Fruit fly (Drosophila melanogaster) whole organism, embryonic: ENCODE measurements around the gene Sur.

Experiments
- Abd-B ChIP-seq: fragments of 200-800 bp; sonication (Bioruptor generic); optimal IDR thresholded peaks from 2 replicates; lab custom pipeline; 2018; ENCODE audit warnings: missing biosample characterization, mild to moderate bottlenecking, missing genetic modification characterization, moderate library complexity
- Aef1 ChIP-seq: fragments of 200-800 bp; sonication (Bioruptor generic); IDR thresholded peaks from 3 replicates; pipeline ENCODE4 v1.3.6; 2022; ENCODE audit warnings: missing biosample characterization, missing genetic modification characterization
- CG1024 ChIP-seq: fragments of 200-800 bp; sonication (Bioruptor generic); IDR thresholded peaks from 2 replicates; pipeline ENCODE4 v1.3.6; 2022; ENCODE audit warnings: missing biosample characterization, missing genetic modification characterization
- CG10274 ChIP-seq: fragments of 200-800 bp; sonication (Bioruptor generic); optimal IDR thresholded peaks from 3 replicates; lab custom pipeline; 2017; ENCODE audit warnings: missing biosample characterization, mild to moderate bottlenecking, missing genetic modification characterization
- CG12155 ChIP-seq: fragments of 200-800 bp; sonication (Bioruptor generic); optimal IDR thresholded peaks from 3 replicates; lab custom pipeline; 2016; ENCODE audit warnings: missing biosample characterization, missing genetic modification characterization
- CG12391 ChIP-seq: fragments of 200-800 bp; sonication (Bioruptor generic); optimal IDR thresholded peaks from 3 replicates; lab custom pipeline; 2018; ENCODE audit warnings: missing biosample characterization, mild to moderate bottlenecking, missing genetic modification characterization, moderate library complexity
- CG13894 ChIP-seq: fragments of 200-800 bp; sonication (Bioruptor generic); optimal IDR thresholded peaks from 3 replicates; lab custom pipeline; 2018; ENCODE audit warnings: missing biosample characterization, mild to moderate bottlenecking, missing genetic modification characterization, moderate library complexity
- CG15073 ChIP-seq: fragments of 200-800 bp; sonication (Bioruptor generic); optimal IDR thresholded peaks from 2 replicates; lab custom pipeline; 2016; ENCODE audit warnings: missing biosample characterization, missing genetic modification characterization
- CG31441 ChIP-seq: fragments of 200-800 bp; sonication (Bioruptor generic); IDR thresholded peaks from 2 replicates; pipeline ENCODE4 v1.3.6; 2022; ENCODE audit warnings: missing biosample characterization, missing genetic modification characterization
- CG33213 ChIP-seq: fragments of 200-800 bp; sonication (Bioruptor generic); optimal IDR thresholded peaks from 3 replicates; lab custom pipeline; 2016; ENCODE audit warnings: missing biosample characterization, missing genetic modification characterization
- CG43689 ChIP-seq: fragments of 200-800 bp; sonication (Bioruptor generic); IDR thresholded peaks from 2 replicates; pipeline ENCODE4 v1.3.6; 2022; ENCODE audit warnings: missing biosample characterization, missing genetic modification characterization
- CG5245 ChIP-seq: fragments of 200-800 bp; sonication (Bioruptor generic); optimal IDR thresholded peaks from 3 replicates; lab custom pipeline; 2016; ENCODE audit warnings: missing biosample characterization, missing genetic modification characterization
- CG6654 ChIP-seq: fragments of 200-800 bp; sonication (Bioruptor generic); optimal IDR thresholded peaks from 2 replicates; lab custom pipeline; 2017; ENCODE audit warnings: missing biosample characterization, mild to moderate bottlenecking, missing genetic modification characterization
- CG7271 ChIP-seq: fragments of 200-800 bp; sonication (Bioruptor generic); optimal IDR thresholded peaks from 2 replicates; lab custom pipeline; 2018; ENCODE audit warnings: missing biosample characterization, mild to moderate bottlenecking, missing genetic modification characterization, moderate library complexity
- CG7357 ChIP-seq: fragments of 200-800 bp; sonication (Bioruptor generic); IDR thresholded peaks from 3 replicates; pipeline ENCODE4 v1.3.6; 2022; ENCODE audit warnings: missing biosample characterization, missing genetic modification characterization
- CG9876 ChIP-seq: fragments of 200-800 bp; sonication (Bioruptor generic); optimal IDR thresholded peaks from 2 replicates; lab custom pipeline; 2016; ENCODE audit warnings: missing biosample characterization, missing genetic modification characterization
- Doc2 ChIP-seq: fragments of 200-800 bp; sonication (Bioruptor generic); IDR thresholded peaks from 2 replicates; pipeline ENCODE4 v1.3.6; 2022; ENCODE audit warnings: missing biosample characterization, missing genetic modification characterization
- Fer3 ChIP-seq: fragments of 200-800 bp; sonication (Bioruptor generic); optimal IDR thresholded peaks from 2 replicates; lab custom pipeline; 2018; ENCODE audit warnings: missing biosample characterization, mild to moderate bottlenecking, missing genetic modification characterization, moderate library complexity
- HLH3B ChIP-seq: fragments of 200-800 bp; sonication (Bioruptor generic); IDR thresholded peaks from 2 replicates; pipeline ENCODE4 v1.3.6; 2022; ENCODE audit warnings: missing biosample characterization, missing genetic modification characterization
- Hand ChIP-seq: fragments of 200-800 bp; sonication (Bioruptor generic); optimal IDR thresholded peaks from 2 replicates; lab custom pipeline; 2017; ENCODE audit warnings: mild to moderate bottlenecking, missing biosample characterization, missing genetic modification reagents, missing genetic modification characterization
- Hmr ChIP-seq: fragments of 200-800 bp; sonication (Bioruptor generic); optimal IDR thresholded peaks from 3 replicates; lab custom pipeline; 2017; ENCODE audit warnings: mild to moderate bottlenecking, missing biosample characterization, missing genetic modification reagents, missing genetic modification characterization
- NC2β ChIP-seq: fragments of 200-800 bp; sonication (Bioruptor generic); optimal IDR thresholded peaks from 2 replicates; lab custom pipeline; 2016; ENCODE audit warnings: missing biosample characterization, missing genetic modification characterization
- Rfx ChIP-seq: fragments of 200-800 bp; sonication (Bioruptor generic); IDR thresholded peaks from 2 replicates; pipeline ENCODE4 v1.3.6; 2022; ENCODE audit warnings: missing biosample characterization, missing genetic modification characterization
- Spps ChIP-seq: fragments of 200-800 bp; sonication (Bioruptor generic); optimal IDR thresholded peaks from 2 replicates; lab custom pipeline; 2018; ENCODE audit warnings: missing biosample characterization, mild to moderate bottlenecking, missing genetic modification characterization
- Stat92E ChIP-seq, 3 experiments: fragments of >200 bp in 2 of 3; fragments of 200-800 bp in 1 of 3; sonication (Bioruptor generic) in 1 of 3; optimal IDR thresholded peaks; 2 replicates each; lab custom pipeline; 2017 to 2019; ENCODE audit warnings: missing biosample characterization in 3 of 3, missing genetic modification characterization in 3 of 3, mild to moderate bottlenecking in 1 of 3, moderate library complexity in 1 of 3
- Usf ChIP-seq: fragments of 200-800 bp; sonication (Bioruptor generic); optimal IDR thresholded peaks from 2 replicates; lab custom pipeline; 2017; ENCODE audit warnings: missing genotype, missing biosample characterization, missing genetic modification characterization
- aop ChIP-seq: fragments of 200-800 bp; sonication (Bioruptor generic); IDR thresholded peaks from 2 replicates; pipeline ENCODE4 v1.3.6; 2022; ENCODE audit warnings: missing biosample characterization, missing genetic modification characterization
- az2 ChIP-seq: fragments of 200-800 bp; sonication (Bioruptor generic); optimal IDR thresholded peaks from 3 replicates; lab custom pipeline; 2016; ENCODE audit warnings: missing biosample characterization, missing genetic modification characterization
- bab2 ChIP-seq: fragments of 200-800 bp; sonication (Bioruptor generic); optimal IDR thresholded peaks from 2 replicates; lab custom pipeline; 2016; ENCODE audit warnings: missing biosample characterization, missing genetic modification characterization
- bowl ChIP-seq: fragments of 200-800 bp; sonication (Bioruptor generic); IDR thresholded peaks from 2 replicates; pipeline ENCODE4 v1.3.6; 2022; ENCODE audit warnings: missing biosample characterization, missing genetic modification characterization
- chinmo ChIP-seq: fragments of 200-800 bp; sonication (Bioruptor generic); IDR thresholded peaks from 4 replicates; pipeline ENCODE4 v1.3.6; 2022; ENCODE audit warnings: missing biosample characterization, missing genetic modification characterization; ENCODE audit not compliant: partially characterized antibody
- dimm ChIP-seq: fragments of 200-800 bp; sonication (Bioruptor generic); IDR thresholded peaks from 2 replicates; pipeline ENCODE4 v1.3.6; 2022; ENCODE audit warnings: missing biosample characterization, missing genetic modification characterization
- ems ChIP-seq: fragments of 200-800 bp; sonication (Bioruptor generic); optimal IDR thresholded peaks from 3 replicates; lab custom pipeline; 2016; ENCODE audit warnings: missing biosample characterization, missing genetic modification characterization
- en ChIP-seq: fragments of 200-800 bp; sonication (Bioruptor generic); optimal IDR thresholded peaks from 2 replicates; lab custom pipeline; 2016; ENCODE audit warnings: missing biosample characterization, missing genetic modification characterization
- ewg ChIP-seq: fragments of 200-800 bp; sonication (Bioruptor generic); optimal IDR thresholded peaks from 3 replicates; lab custom pipeline; 2017; ENCODE audit warnings: mild to moderate bottlenecking, missing biosample characterization, missing genetic modification reagents, missing genetic modification characterization
- fd102C ChIP-seq: fragments of 200-800 bp; sonication (Bioruptor generic); optimal IDR thresholded peaks from 2 replicates; lab custom pipeline; 2018; ENCODE audit warnings: missing biosample characterization, mild to moderate bottlenecking, missing genetic modification characterization, moderate library complexity
- gem ChIP-seq: fragments of 200-800 bp; sonication (Bioruptor generic); optimal IDR thresholded peaks from 2 replicates; lab custom pipeline; 2019; ENCODE audit warnings: missing biosample characterization, mild to moderate bottlenecking, missing genetic modification characterization, moderate library complexity
- jing ChIP-seq: fragments of 200-800 bp; sonication (Bioruptor generic); optimal IDR thresholded peaks from 2 replicates; lab custom pipeline; 2018; ENCODE audit warnings: missing biosample characterization, mild to moderate bottlenecking, missing genetic modification characterization
- jumu ChIP-seq: fragments of 200-800 bp; sonication (Bioruptor generic); optimal IDR thresholded peaks from 3 replicates; lab custom pipeline; 2016; ENCODE audit warnings: missing biosample characterization, missing genetic modification characterization
- kah ChIP-seq: fragments of 200-800 bp; sonication (Bioruptor generic); optimal IDR thresholded peaks from 2 replicates; lab custom pipeline; 2018; ENCODE audit warnings: missing biosample characterization, mild to moderate bottlenecking, missing genetic modification characterization
- kni ChIP-seq: fragments of 200-800 bp; sonication (Bioruptor generic); optimal IDR thresholded peaks from 3 replicates; lab custom pipeline; 2017; ENCODE audit warnings: mild to moderate bottlenecking, missing biosample characterization, missing genetic modification reagents, missing genetic modification characterization
- lilli ChIP-seq: fragments of 200-800 bp; sonication (Bioruptor generic); optimal IDR thresholded peaks from 3 replicates; lab custom pipeline; 2016; ENCODE audit warnings: missing biosample characterization, missing genetic modification characterization
- nerfin-2 ChIP-seq: fragments of 200-800 bp; sonication (Bioruptor generic); IDR thresholded peaks from 2 replicates; pipeline ENCODE4 v1.3.6; 2022; ENCODE audit warnings: missing biosample characterization, missing genetic modification characterization; ENCODE audit not compliant: partially characterized antibody
- nmo ChIP-seq: fragments of 200-800 bp; sonication (Bioruptor generic); optimal IDR thresholded peaks from 2 replicates; lab custom pipeline; 2018; ENCODE audit warnings: missing biosample characterization, mild to moderate bottlenecking, missing genetic modification characterization, moderate library complexity
- pho ChIP-seq: fragments of 200-800 bp; sonication (Bioruptor generic); optimal IDR thresholded peaks from 2 replicates; lab custom pipeline; 2016; ENCODE audit warnings: missing biosample characterization, missing genetic modification characterization
- rib ChIP-seq: fragments of 200-800 bp; sonication (Bioruptor generic); IDR thresholded peaks from 2 replicates; pipeline ENCODE4 v1.3.6; 2022; ENCODE audit warnings: missing biosample characterization, missing genetic modification characterization
- row ChIP-seq: fragments of 200-800 bp; sonication (Bioruptor generic); IDR thresholded peaks from 3 replicates; pipeline ENCODE4 v1.3.6; 2022; ENCODE audit warnings: missing biosample characterization, missing genetic modification characterization
- scrt ChIP-seq: fragments of 200-800 bp; sonication (Bioruptor generic); optimal IDR thresholded peaks from 2 replicates; lab custom pipeline; 2018; ENCODE audit warnings: missing biosample characterization, mild to moderate bottlenecking, missing genetic modification characterization, moderate library complexity
- sens-2 ChIP-seq: fragments of 200-800 bp; sonication (Bioruptor generic); IDR thresholded peaks from 2 replicates; pipeline ENCODE4 v1.3.6; 2022; ENCODE audit warnings: missing biosample characterization, missing genetic modification characterization
- sqz ChIP-seq: fragments of 200-800 bp; sonication (Bioruptor generic); optimal IDR thresholded peaks from 3 replicates; lab custom pipeline; 2018; ENCODE audit warnings: missing biosample characterization, mild to moderate bottlenecking, missing genetic modification characterization
- stc ChIP-seq: fragments of 200-800 bp; sonication (Bioruptor generic); IDR thresholded peaks from 2 replicates; pipeline ENCODE4 v1.3.6; 2022; ENCODE audit warnings: missing biosample characterization, missing genetic modification characterization
- tx ChIP-seq: fragments of 200-800 bp; sonication (Bioruptor generic); optimal IDR thresholded peaks from 2 replicates; lab custom pipeline; 2016; ENCODE audit warnings: missing biosample characterization, missing genetic modification characterization

The Sur gene

dm6 chr2L:10246785-10247190, 47.9 kb upstream of the Sur start, which contains the start of gene chico (continued):
- TF ChIP-seq az2 (GFP tag; lab: Kevin White, UChicago) (no peak), CG43689 (GFP tag; lab: Robert Waterston, UW) (no peak), Fer3 (no peak), ewg (GFP tag; lab: Kevin White, UChicago) (no peak), chinmo (GFP tag; lab: Robert Waterston, UW) (peak; percentile 76; the same call in 2 of the 4 replicates), kni (GFP tag; lab: Kevin White, UChicago) (no peak), row (peak; percentile 49; the same call in 1 of the 3 replicates), CG12391 (tag; lab: Kevin White, UChicago) (no peak), Aef1 (GFP tag; lab: Robert Waterston, UW) (no peak), Abd-B (GFP tag; lab: Kevin White, UChicago) (no peak), tx (GFP tag; lab: Kevin White, UChicago) (no peak), CG1024 (GFP tag; lab: Robert Waterston, UW) (no peak), ems (GFP tag; lab: Kevin White, UChicago) (no peak), CG12155 (no peak), aop (GFP tag; lab: Robert Waterston, UW) (no peak), Hmr (GFP tag; lab: Kevin White, UChicago) (no peak), Rfx (GFP tag; lab: Robert Waterston, UW) (no peak; the same call in 1 of the 2 replicates), stc (no peak), rib (no peak), CG10274 (no peak), Spps (tag; lab: Kevin White, UChicago) (peak; percentile 0), jing (GFP tag; lab: Kevin White, UChicago) (no peak), en (GFP tag; lab: Kevin White, UChicago) (no peak), bab2 (GFP tag; lab: Kevin White, UChicago) (no peak), pho (GFP tag; lab: Kevin White, UChicago) (no peak), CG9876 (no peak), fd102C (GFP tag; lab: Kevin White, UChicago) (no peak), CG13894 (tag; lab: Kevin White, UChicago) (no peak), scrt (GFP tag; lab: Kevin White, UChicago) (no peak), CG7357 (no peak), gem (tag; lab: Kevin White, UChicago) (no peak), Hand (GFP tag; lab: Kevin White, UChicago) (no peak), nmo (peak; percentile 63), bowl (GFP tag; lab: Robert Waterston, UW) (no peak), Usf (GFP tag; lab: Kevin White, UChicago) (no peak), CG5245 (GFP tag; lab: Kevin White, UChicago) (no peak), CG15073 (GFP tag; lab: Kevin White, UChicago) (no peak), Doc2 (GFP tag; lab: Robert Waterston, UW) (no peak), CG31441 (GFP tag; lab: Robert Waterston, UW) (no peak), lilli (GFP tag; lab: Kevin White, UChicago) (peak; percentile 38), sens-2 (no peak), CG7271 (no peak), dimm (GFP tag; lab: Robert Waterston, UW) (no peak), Stat92E (GFP tag; optimal IDR thresholded peaks at IDR 0.05; lab: Kevin White, UChicago) (peak in 1 of 3 experiments; percentile 17), CG6654 (no peak), NC2β (peak; percentile 15), kah (no peak), HLH3B (no peak), sqz (GFP tag; lab: Kevin White, UChicago) (no peak), CG33213 (GFP tag; lab: Kevin White, UChicago) (peak; percentile 48), jumu (GFP tag; lab: Kevin White, UChicago) (no peak), nerfin-2 (GFP tag; lab: Robert Waterston, UW) (peak; percentile 58; the same call in 1 of the 2 replicates)
